Fruit fly (Drosophila melanogaster): ENCODE results near the gene ATPsynD.

The ATPsynD gene

dm6 chr3R:19071951-19072350 is 22.8 kb upstream of the ATPsynD start:
- no peak for TF ChIP-seq CG33017 (tag; optimal IDR thresholded peaks at IDR 0.05)
- no peak for TF ChIP-seq cic (GFP tag; optimal IDR thresholded peaks at IDR 0.05)
- TF ChIP-seq CG11617 (GFP tag; optimal IDR thresholded peaks at IDR 0.05) = no peak

- TF ChIP-seq bab1 (GFP tag; optimal IDR thresholded peaks at IDR 0.05) = peak; percentile 58
- TF ChIP-seq toe (GFP tag; optimal IDR thresholded peaks at IDR 0.05) = peak; percentile 21
- TF ChIP-seq CG12768 (GFP tag; optimal IDR thresholded peaks at IDR 0.05) = peak; percentile 16
- TF ChIP-seq CG33017 (tag; optimal IDR thresholded peaks at IDR 0.05) = peak; percentile 14
- TF ChIP-seq Mnt (GFP tag; optimal IDR thresholded peaks at IDR 0.05) = no peak
- TF ChIP-seq ovo (GFP tag; optimal IDR thresholded peaks at IDR 0.05) = no peak
- TF ChIP-seq Crg-1 (GFP tag; optimal IDR thresholded peaks at IDR 0.05) = no peak
- peak; percentile 36 for TF ChIP-seq cic (GFP tag; optimal IDR thresholded peaks at IDR 0.05)
- TF ChIP-seq tj (GFP tag; optimal IDR thresholded peaks at IDR 0.05) = peak; percentile 5
- no peak for TF ChIP-seq CG1620 (GFP tag; optimal IDR thresholded peaks at IDR 0.05)
- no peak for TF ChIP-seq Clk (GFP tag; optimal IDR thresholded peaks at IDR 0.05)
- TF ChIP-seq CG5204 (GFP tag; optimal IDR thresholded peaks at IDR 0.05) = peak; percentile 58
- peak; percentile 15 for TF ChIP-seq CG14711 (tag; optimal IDR thresholded peaks at IDR 0.05)
- TF ChIP-seq kay (GFP tag; ENCODE audit: borderline replicate concordance) = peak; percentile 89
- TF ChIP-seq pad (GFP tag; optimal IDR thresholded peaks at IDR 0.05) = peak; percentile 2
- peak; percentile 59 for TF ChIP-seq CG7045 (GFP tag; optimal IDR thresholded peaks at IDR 0.05)
- peak; percentile 49 for TF ChIP-seq CG7101 (tag; optimal IDR thresholded peaks at IDR 0.05)
- no peak for TF ChIP-seq cnc (optimal IDR thresholded peaks at IDR 0.05)
- TF ChIP-seq Hr96 (GFP tag; optimal IDR thresholded peaks at IDR 0.05) = peak; percentile 10
- peak; percentile 23 for TF ChIP-seq CG11617 (GFP tag; optimal IDR thresholded peaks at IDR 0.05)
Measured at dm6 chr3R:19073002-19073401, 21.8 kb upstream of the ATPsynD start.

DNA sequence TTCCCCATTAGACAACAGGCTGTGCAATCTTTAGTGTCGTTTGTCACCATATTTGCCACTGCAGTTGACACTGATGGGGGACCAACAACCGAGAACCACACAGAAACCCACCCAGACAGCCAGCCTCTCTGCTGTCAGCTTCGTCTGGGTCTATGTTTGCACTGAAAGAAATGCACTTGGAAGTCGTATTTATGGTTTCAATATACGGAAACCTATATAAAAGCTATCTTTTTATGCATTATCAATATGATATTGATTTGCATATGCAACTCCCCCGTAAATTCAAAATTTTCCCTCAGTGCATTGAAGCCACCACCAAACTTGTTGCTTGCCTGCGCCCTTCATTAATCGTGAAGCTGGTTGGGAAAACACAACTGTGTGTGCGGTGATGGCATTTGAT is 20.6 kb upstream of the ATPsynD start:
- TF ChIP-seq CG14711 (tag; optimal IDR thresholded peaks at IDR 0.05) (no peak), CG1620 (GFP tag; optimal IDR thresholded peaks at IDR 0.05) (no peak), CG7101 (tag; optimal IDR thresholded peaks at IDR 0.05) (no peak), Hr96 (GFP tag; optimal IDR thresholded peaks at IDR 0.05) (no peak), CG12768 (GFP tag; optimal IDR thresholded peaks at IDR 0.05) (no peak), ovo (GFP tag; optimal IDR thresholded peaks at IDR 0.05) (no peak), CG11617 (GFP tag; optimal IDR thresholded peaks at IDR 0.05) (no peak)

- no peak for TF ChIP-seq CG1620 (GFP tag; optimal IDR thresholded peaks at IDR 0.05)
- no peak for TF ChIP-seq kay (GFP tag; ENCODE audit: borderline replicate concordance)
- TF ChIP-seq CG7101 (tag; optimal IDR thresholded peaks at IDR 0.05) = no peak
- no peak for TF ChIP-seq bab1 (GFP tag; optimal IDR thresholded peaks at IDR 0.05)
- no peak for TF ChIP-seq ovo (GFP tag; optimal IDR thresholded peaks at IDR 0.05)
- TF ChIP-seq cnc (optimal IDR thresholded peaks at IDR 0.05) = no peak
- no peak for TF ChIP-seq Clk (GFP tag; optimal IDR thresholded peaks at IDR 0.05)
- TF ChIP-seq CG33017 (tag; optimal IDR thresholded peaks at IDR 0.05) = no peak
- no peak for TF ChIP-seq Crg-1 (GFP tag; optimal IDR thresholded peaks at IDR 0.05)
- no peak for TF ChIP-seq tj (GFP tag; optimal IDR thresholded peaks at IDR 0.05)
- TF ChIP-seq pad (GFP tag; optimal IDR thresholded peaks at IDR 0.05) = no peak
- no peak for TF ChIP-seq CG5204 (GFP tag; optimal IDR thresholded peaks at IDR 0.05)
- TF ChIP-seq Hr96 (GFP tag; optimal IDR thresholded peaks at IDR 0.05) = no peak
- TF ChIP-seq cic (GFP tag; optimal IDR thresholded peaks at IDR 0.05) = no peak
- no peak for TF ChIP-seq CG14711 (tag; optimal IDR thresholded peaks at IDR 0.05)
- TF ChIP-seq toe (GFP tag; optimal IDR thresholded peaks at IDR 0.05) = no peak
- no peak for TF ChIP-seq CG12768 (GFP tag; optimal IDR thresholded peaks at IDR 0.05)
Measured at dm6 chr3R:19075135-19075534, 19.7 kb upstream of the ATPsynD start.

- TF ChIP-seq Crg-1 (GFP tag; optimal IDR thresholded peaks at IDR 0.05) = no peak
- TF ChIP-seq Mnt (GFP tag; optimal IDR thresholded peaks at IDR 0.05) = no peak
- TF ChIP-seq tj (GFP tag; optimal IDR thresholded peaks at IDR 0.05) = no peak
Measured at dm6 chr3R:19077856-19078255, 16.9 kb upstream of the ATPsynD start.

- TF ChIP-seq Hr96 (GFP tag; optimal IDR thresholded peaks at IDR 0.05) = no peak
- no peak for TF ChIP-seq Mnt (GFP tag; optimal IDR thresholded peaks at IDR 0.05)
- no peak for TF ChIP-seq CG5204 (GFP tag; optimal IDR thresholded peaks at IDR 0.05)
Measured at dm6 chr3R:19079140-19079539, 15.7 kb upstream of the ATPsynD start.

- no peak for TF ChIP-seq CG7101 (tag; optimal IDR thresholded peaks at IDR 0.05)
- TF ChIP-seq Mnt (GFP tag; optimal IDR thresholded peaks at IDR 0.05) = no peak
- TF ChIP-seq kay (GFP tag; ENCODE audit: borderline replicate concordance) = no peak
- TF ChIP-seq CG5204 (GFP tag; optimal IDR thresholded peaks at IDR 0.05) = no peak
- TF ChIP-seq Hr96 (GFP tag; optimal IDR thresholded peaks at IDR 0.05) = no peak
- no peak for TF ChIP-seq Clk (GFP tag; optimal IDR thresholded peaks at IDR 0.05)
- no peak for TF ChIP-seq CG14711 (tag; optimal IDR thresholded peaks at IDR 0.05)
- TF ChIP-seq toe (GFP tag; optimal IDR thresholded peaks at IDR 0.05) = no peak
- no peak for TF ChIP-seq CG33017 (tag; optimal IDR thresholded peaks at IDR 0.05)
- TF ChIP-seq CG7045 (GFP tag; optimal IDR thresholded peaks at IDR 0.05) = no peak
- no peak for TF ChIP-seq bab1 (GFP tag; optimal IDR thresholded peaks at IDR 0.05)
- TF ChIP-seq ovo (GFP tag; optimal IDR thresholded peaks at IDR 0.05) = no peak
Measured at dm6 chr3R:19080656-19081364, 14.0 kb upstream of the ATPsynD start.
